Fruit fly (Drosophila melanogaster) whole organism, embryonic: ENCODE results near the gene Qsox2.

ENCODE experiments used
- Ada2b ChIP-seq: fragments of 200-800 bp; sonication (Bioruptor generic); IDR thresholded peaks from 2 replicates; pipeline ENCODE4 v1.3.6; 2022; ENCODE audit warnings: missing biosample characterization, missing genetic modification characterization
- Atf3 ChIP-seq: fragments of 200-800 bp; sonication (Bioruptor generic); optimal IDR thresholded peaks from 3 replicates; lab custom pipeline; 2016; ENCODE audit warnings: missing biosample characterization, missing genetic modification characterization
- BtbVII ChIP-seq: fragments of 200-800 bp; sonication (Bioruptor generic); optimal IDR thresholded peaks from 3 replicates; lab custom pipeline; 2017; ENCODE audit warnings: missing biosample characterization, mild to moderate bottlenecking, missing genetic modification characterization
- CG10267 ChIP-seq: fragments of 200-800 bp; sonication (Bioruptor generic); optimal IDR thresholded peaks from 2 replicates; lab custom pipeline; 2018; ENCODE audit warnings: missing biosample characterization, mild to moderate bottlenecking, missing genetic modification characterization, moderate library complexity
- CG12071 ChIP-seq: fragments of 200-800 bp; sonication (Bioruptor generic); optimal IDR thresholded peaks from 3 replicates; lab custom pipeline; 2018; ENCODE audit warnings: missing biosample characterization, mild to moderate bottlenecking, missing genetic modification characterization
- CG13296 ChIP-seq: fragments of 200-800 bp; sonication (Bioruptor generic); optimal IDR thresholded peaks from 3 replicates; lab custom pipeline; 2018; ENCODE audit warnings: missing biosample characterization, mild to moderate bottlenecking, missing genetic modification characterization
- CG18011 ChIP-seq: fragments of 200-800 bp; sonication (Bioruptor generic); optimal IDR thresholded peaks from 2 replicates; lab custom pipeline; 2017; ENCODE audit warnings: missing biosample characterization, missing genetic modification characterization, mild to moderate bottlenecking, moderate library complexity, missing genotype
- CG2199 ChIP-seq: fragments of 200-800 bp; sonication (Bioruptor generic); IDR thresholded peaks from 3 replicates; pipeline ENCODE4 v1.3.6; 2022; ENCODE audit warnings: missing biosample characterization, missing genetic modification characterization
- CG3726 ChIP-seq: fragments of 200-800 bp; sonication (Bioruptor generic); IDR thresholded peaks from 3 replicates; pipeline ENCODE4, ENCODE4 v1.3.6; 2022; ENCODE audit warnings: missing biosample characterization, missing genetic modification characterization
- CG4360 ChIP-seq: fragments of 200-800 bp; sonication (Bioruptor generic); IDR thresholded peaks from 2 replicates; pipeline ENCODE4 v1.3.6; 2022; ENCODE audit warnings: missing biosample characterization, missing genetic modification characterization
- Dbx ChIP-seq: fragments of 200-800 bp; sonication (Bioruptor generic); IDR thresholded peaks from 3 replicates; pipeline ENCODE4 v1.3.6; 2022; ENCODE audit warnings: missing biosample characterization, missing genetic modification characterization
- Dfd ChIP-seq, 2 experiments: fragments of >200 bp; optimal IDR thresholded peaks; 2 replicates each; lab custom pipeline; 2017; ENCODE audit warnings: missing biosample characterization in 2 of 2, missing genetic modification characterization in 2 of 2
- Drgx ChIP-seq: fragments of 200-800 bp; sonication (Bioruptor generic); IDR thresholded peaks from 2 replicates; pipeline ENCODE4 v1.3.6; 2022; ENCODE audit warnings: missing biosample characterization, missing genetic modification characterization
- H15 ChIP-seq: fragments of 200-800 bp; sonication (Bioruptor generic); IDR thresholded peaks from 3 replicates; pipeline ENCODE4 v1.3.6; 2022; ENCODE audit warnings: missing biosample characterization, missing genetic modification characterization
- MBD-R2 ChIP-seq: fragments of 200-800 bp; sonication (Bioruptor generic); IDR thresholded peaks from 2 replicates; pipeline ENCODE4 v1.3.6; 2022; ENCODE audit warnings: missing biosample characterization, missing genetic modification characterization
- Mrtf ChIP-seq: fragments of 200-800 bp; sonication (Bioruptor generic); IDR thresholded peaks from 3 replicates; pipeline ENCODE4 v1.3.6; 2022; ENCODE audit warnings: missing biosample characterization, missing genetic modification characterization
- Neu2 ChIP-seq: fragments of 200-800 bp; sonication (Bioruptor generic); optimal IDR thresholded peaks from 3 replicates; lab custom pipeline; 2016; ENCODE audit warnings: missing biosample characterization, missing genetic modification characterization, borderline replicate concordance
- Pdp1 ChIP-seq, 2 experiments: fragments of 200-800 bp; sonication (Bioruptor generic); optimal IDR thresholded peaks; 3 replicates each; lab custom pipeline; 2016; ENCODE audit warnings: missing biosample characterization in 2 of 2, missing genetic modification characterization in 2 of 2, mild to moderate bottlenecking in 1 of 2, moderate library complexity in 1 of 2
- amos ChIP-seq: fragments of 200-800 bp; sonication (Bioruptor generic); IDR thresholded peaks from 2 replicates; pipeline ENCODE4 v1.3.6; 2022; ENCODE audit warnings: missing biosample characterization, missing genetic modification characterization; ENCODE audit not compliant: partially characterized antibody
- bcd ChIP-seq: fragments of 200-800 bp; sonication (Bioruptor generic); optimal IDR thresholded peaks from 2 replicates; lab custom pipeline; 2017; ENCODE audit warnings: missing biosample characterization, mild to moderate bottlenecking, missing genetic modification characterization
- bsh ChIP-seq, 2 experiments: fragments of 200-800 bp; sonication (Bioruptor generic); optimal IDR thresholded peaks; 2 replicates each; lab custom pipeline; 2017 to 2018; ENCODE audit warnings: mild to moderate bottlenecking in 2 of 2, missing biosample characterization in 2 of 2, missing genetic modification characterization in 2 of 2, moderate library complexity in 1 of 2
- cg ChIP-seq: fragments of 200-800 bp; sonication (Bioruptor generic); optimal IDR thresholded peaks from 3 replicates; lab custom pipeline; 2019; ENCODE audit warnings: missing biosample characterization, mild to moderate bottlenecking, missing genetic modification characterization, moderate library complexity
- ci ChIP-seq: fragments of 200-800 bp; sonication (Bioruptor generic); IDR thresholded peaks from 3 replicates; pipeline ENCODE4 v1.3.6; 2022; ENCODE audit warnings: missing biosample characterization, missing genetic modification characterization
- corto ChIP-seq: fragments of 200-800 bp; sonication (Bioruptor generic); optimal IDR thresholded peaks from 2 replicates; lab custom pipeline; 2016; ENCODE audit warnings: missing biosample characterization, mild to moderate bottlenecking, missing genetic modification characterization, moderate library complexity
- crc ChIP-seq: fragments of 200-800 bp; sonication (Bioruptor generic); optimal IDR thresholded peaks from 2 replicates; lab custom pipeline; 2016; ENCODE audit warnings: missing biosample characterization, missing genetic modification characterization
- dm ChIP-seq: fragments of 200-800 bp; sonication (Bioruptor generic); optimal IDR thresholded peaks from 3 replicates; lab custom pipeline; 2016; ENCODE audit warnings: missing biosample characterization, missing genetic modification characterization
- gsb-n ChIP-seq: fragments of 200-800 bp; sonication (Bioruptor generic); optimal IDR thresholded peaks from 3 replicates; lab custom pipeline; 2018; ENCODE audit warnings: missing biosample characterization, mild to moderate bottlenecking, missing genetic modification characterization
- ham ChIP-seq: fragments of 200-800 bp; sonication (Bioruptor generic); IDR thresholded peaks from 2 replicates; pipeline ENCODE4 v1.3.6; 2022; ENCODE audit warnings: missing biosample characterization, missing genetic modification characterization
- lbe ChIP-seq: fragments of 200-800 bp; sonication (Bioruptor generic); optimal IDR thresholded peaks from 2 replicates; lab custom pipeline; 2016; ENCODE audit warnings: missing biosample characterization, mild to moderate bottlenecking, missing genetic modification characterization
- lmd ChIP-seq: fragments of 200-800 bp; sonication (Bioruptor generic); IDR thresholded peaks from 2 replicates; pipeline ENCODE4 v1.3.6; 2022; ENCODE audit warnings: missing biosample characterization, missing genetic modification characterization
- nerfin-2 ChIP-seq: fragments of 200-800 bp; sonication (Bioruptor generic); IDR thresholded peaks from 2 replicates; pipeline ENCODE4 v1.3.6; 2022; ENCODE audit warnings: missing biosample characterization, missing genetic modification characterization; ENCODE audit not compliant: partially characterized antibody
- nom ChIP-seq: fragments of 200-800 bp; sonication (Bioruptor generic); optimal IDR thresholded peaks from 2 replicates; lab custom pipeline; 2017; ENCODE audit warnings: missing biosample characterization, missing genetic modification characterization, mild to moderate bottlenecking, moderate library complexity, missing genetic modification reagents
- sim ChIP-seq: fragments of 200-800 bp; sonication (Bioruptor generic); IDR thresholded peaks from 2 replicates; pipeline ENCODE4 v1.3.6; 2022; ENCODE audit warnings: missing biosample characterization, missing genetic modification characterization
- slbo ChIP-seq: fragments of 200-800 bp; sonication (Bioruptor generic); IDR thresholded peaks from 2 replicates; pipeline ENCODE4 v1.3.6; 2022; ENCODE audit warnings: missing biosample characterization, missing genetic modification characterization
- sob ChIP-seq: fragments of 200-800 bp; sonication (Bioruptor generic); IDR thresholded peaks from 2 replicates; pipeline ENCODE4 v1.3.6; 2022; ENCODE audit warnings: missing biosample characterization, missing genetic modification characterization
- tgo ChIP-seq: fragments of 200-800 bp; sonication (Bioruptor generic); IDR thresholded peaks from 3 replicates; pipeline ENCODE4 v1.3.6; 2022; ENCODE audit warnings: missing biosample characterization, missing genetic modification characterization
- tll ChIP-seq, 2 experiments: fragments of 200-800 bp in 1 of 2; fragments of >200 bp in 1 of 2; sonication (Bioruptor generic) in 1 of 2; optimal IDR thresholded peaks; 2 replicates each; lab custom pipeline; 2017 to 2019; ENCODE audit warnings: missing biosample characterization in 2 of 2, missing genetic modification characterization in 2 of 2, mild to moderate bottlenecking in 1 of 2, moderate library complexity in 1 of 2
- ttk ChIP-seq: fragments of 200-800 bp; sonication (Bioruptor generic); IDR thresholded peaks from 2 replicates; pipeline ENCODE4 v2.1.2; 2022; ENCODE audit warnings: missing biosample characterization, missing genetic modification characterization
- unc-4 ChIP-seq: fragments of 200-800 bp; sonication (Bioruptor generic); IDR thresholded peaks from 2 replicates; pipeline ENCODE4 v1.3.6; 2022; ENCODE audit warnings: missing biosample characterization, missing genetic modification characterization; ENCODE audit not compliant: partially characterized antibody

Qsox2 gene

dm6 chr3R:21895961-21896875 is 17.3 kb upstream of the Qsox2 start (continued):
- TF ChIP-seq nerfin-2 (GFP tag; lab: Robert Waterston, UW) (no peak), CG10267 (tag; lab: Kevin White, UChicago) (no peak), sob (GFP tag; lab: Robert Waterston, UW) (no peak), tgo (GFP tag; lab: Robert Waterston, UW) (no peak), dm (GFP tag; lab: Kevin White, UChicago) (no peak)

DNA sequence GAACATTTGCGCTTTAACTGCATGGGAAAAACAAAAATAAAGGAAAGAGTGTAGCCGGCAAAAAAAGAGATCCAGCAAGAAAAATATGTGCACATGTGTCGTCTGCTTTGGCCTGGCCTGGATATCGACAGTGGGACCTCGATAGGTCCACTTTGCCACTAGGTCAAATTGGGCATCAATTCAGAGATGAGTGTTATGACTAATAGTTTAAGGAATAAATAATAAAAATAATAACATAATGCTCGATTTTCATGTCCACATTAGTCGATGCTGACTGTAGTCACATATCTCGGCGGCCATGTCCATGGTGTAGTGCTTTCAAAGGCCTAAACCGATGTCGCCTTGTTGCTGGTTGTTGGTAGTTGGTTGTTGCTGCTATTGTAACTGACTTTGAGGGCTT is 16.0 kb upstream of the Qsox2 start:
- TF ChIP-seq CG18011 (GFP tag; lab: Kevin White, UChicago): no peak
- 0 out of 3 replicates have a peak, but pooled peaks have one; percentile 21 for TF ChIP-seq H15 (GFP tag; lab: Robert Waterston, UW)
- no peak for TF ChIP-seq ham (GFP tag; lab: Robert Waterston, UW)
- peak; percentile 30; the same call in 1 of the 2 replicates for TF ChIP-seq ttk (GFP tag; lab: Robert Waterston, UW)
- TF ChIP-seq CG12071: no peak
- TF ChIP-seq gsb-n (tag; lab: Kevin White, UChicago): no peak
- peak; percentile 84 for TF ChIP-seq lbe (GFP tag; lab: Kevin White, UChicago)
- TF ChIP-seq Drgx: peak; percentile 96
- 0 out of 2 replicates have a peak, but pooled peaks have one; percentile 5 for TF ChIP-seq Ada2b (GFP tag; lab: Robert Waterston, UW)
- peak; percentile 95 for TF ChIP-seq nom
- no peak for TF ChIP-seq crc (GFP tag; lab: Kevin White, UChicago)
- peak; percentile 24; the same call in 1 of the 2 replicates for TF ChIP-seq lmd (GFP tag; lab: Robert Waterston, UW)
- TF ChIP-seq cg: no peak
- peak; percentile 41; the same call in 1 of the 2 replicates for TF ChIP-seq slbo (GFP tag; lab: Robert Waterston, UW)
- peak in 1 of 2 experiments; percentile 96 for TF ChIP-seq bsh (GFP tag; optimal IDR thresholded peaks at IDR 0.05; lab: Kevin White, UChicago)
- no peak for TF ChIP-seq Dfd (GFP tag; optimal IDR thresholded peaks at IDR 0.05; lab: Kevin White, UChicago)
- 0 out of 3 replicates have a peak, but pooled peaks have one; percentile 11 for TF ChIP-seq ci (GFP tag; lab: Robert Waterston, UW)
- TF ChIP-seq corto: peak; percentile 61
- no peak for TF ChIP-seq Dbx

dm6 chr3R:21898758-21899157 is 14.8 kb upstream of the Qsox2 start:
- TF ChIP-seq amos (GFP tag; lab: Robert Waterston, UW): no peak
- TF ChIP-seq CG4360 (GFP tag; lab: Robert Waterston, UW): peak; percentile 66
- TF ChIP-seq MBD-R2 (GFP tag; lab: Robert Waterston, UW): no peak
- TF ChIP-seq Neu2 (GFP tag; lab: Kevin White, UChicago): no peak
- no peak for TF ChIP-seq CG2199 (GFP tag; lab: Robert Waterston, UW)
- TF ChIP-seq crc (GFP tag; lab: Kevin White, UChicago): no peak
- TF ChIP-seq bcd: no peak
- 0 out of 3 replicates have a peak, but pooled peaks have one; percentile 6 for TF ChIP-seq CG3726 (GFP tag; lab: Robert Waterston, UW)
- TF ChIP-seq tll (GFP tag; optimal IDR thresholded peaks at IDR 0.05; lab: Kevin White, UChicago): no peak
- no peak for TF ChIP-seq unc-4 (GFP tag; lab: Robert Waterston, UW)
- no peak for TF ChIP-seq CG13296 (GFP tag; lab: Kevin White, UChicago)
- TF ChIP-seq BtbVII (GFP tag; lab: Kevin White, UChicago): no peak
- TF ChIP-seq Mrtf (GFP tag; lab: Robert Waterston, UW): no peak
- no peak for TF ChIP-seq Pdp1 (GFP tag; optimal IDR thresholded peaks at IDR 0.05; lab: Kevin White, UChicago)
- TF ChIP-seq sim: no peak
- no peak for TF ChIP-seq Atf3
